Fruit fly (Drosophila melanogaster): ENCODE measurements around the gene CG32219.

- TF ChIP-seq CG8478 (optimal IDR thresholded peaks at IDR 0.05): no peak
- TF ChIP-seq CTCF (optimal IDR thresholded peaks at IDR 0.05): no peak
Measured at dm6 chr3L:19978088-19978487, 27.2 kb upstream of the CG32219 start.

Data from S2 (cell line).